Worm (Caenorhabditis elegans) whole organism, L4 larva: ENCODE results near the gene Y39B6A.7.

Experiments
- ama-1 ChIP-seq: fragments of 150-350 bp; optimal IDR thresholded peaks from 2 replicates; lab custom pipeline; 2014; ENCODE audit warnings: inconsistent platforms, mixed read lengths
- daf-16 ChIP-seq, 3 experiments: sonication (generic microtip); optimal IDR thresholded peaks; 2 replicates each; lab custom pipeline; 2016 to 2017; ENCODE audit warnings: missing genetic modification characterization in 3 of 3, missing genetic modification reagents in 3 of 3, mild to moderate bottlenecking in 2 of 3, missing compliant biosample characterization in 2 of 3, missing biosample characterization in 1 of 3, moderate library complexity in 1 of 3
- dpl-1 ChIP-seq: fragments of 150-350 bp; optimal IDR thresholded peaks from 2 replicates; lab custom pipeline; 2014; ENCODE audit warnings: missing biosample characterization, missing genetic modification reagents, missing genetic modification characterization
- lin-1 ChIP-seq: fragments of 200-800 bp; sonication (Bioruptor generic); IDR thresholded peaks from 2 replicates; pipeline ENCODE4 v1.3.6; 2022; ENCODE audit warnings: missing genetic modification reagents, missing genetic modification characterization, missing compliant biosample characterization
- lin-29 ChIP-seq: fragments of 200-800 bp; sonication (Bioruptor generic); IDR thresholded peaks from 2 replicates; pipeline ENCODE4 v1.3.6; 2022; ENCODE audit warnings: missing genetic modification reagents, missing genetic modification characterization, missing compliant biosample characterization
- mdl-1 ChIP-seq, 2 experiments: fragments of 150-350 bp in 1 of 2; sonication (generic microtip) in 1 of 2; optimal IDR thresholded peaks; 2 replicates each; lab custom pipeline; 2014 to 2017; ENCODE audit warnings: missing biosample characterization in 2 of 2, missing genetic modification characterization in 2 of 2
- snpc-4 ChIP-seq: fragments of 150-350 bp; optimal IDR thresholded peaks from 2 replicates; lab custom pipeline; 2014; ENCODE audit warnings: missing biosample characterization, missing genetic modification characterization
- unc-62 ChIP-seq, 3 experiments: fragments of 150-350 bp in 1 of 3; sonication (generic microtip); optimal IDR thresholded peaks in 2 of 3; peaks in 1 of 3; 1 replicate in 1 of 3; 2 replicates in 2 of 3; lab custom pipeline; 2014 to 2017; ENCODE audit warnings: missing biosample characterization in 3 of 3, missing genetic modification characterization in 3 of 3, missing genetic modification reagents in 3 of 3, missing genotype in 1 of 3

- no peak for TF ChIP-seq dpl-1
- TF ChIP-seq daf-16 (GFP tag; optimal IDR thresholded peaks at IDR 0.05; lab: Kevin White, UChicago), result no peak
- TF ChIP-seq daf-16 (tag; optimal IDR thresholded peaks at IDR 0.05; lab: Kevin White, UChicago), result no peak
- TF ChIP-seq unc-62 (GFP tag; optimal IDR thresholded peaks at IDR 0.05 in 1 of 2; lab: Kevin White, UChicago), result no peak
- TF ChIP-seq unc-62 (tag; optimal IDR thresholded peaks at IDR 0.05; lab: Kevin White, UChicago), result no peak
- TF ChIP-seq snpc-4, result no peak
- TF ChIP-seq lin-29, result no peak
- no peak for TF ChIP-seq ama-1 (lab: Kevin White, UChicago)
- no peak for TF ChIP-seq mdl-1 (tag; optimal IDR thresholded peaks at IDR 0.05; lab: Kevin White, UChicago)
- TF ChIP-seq lin-1 (GFP tag; lab: Robert Waterston, UW), result no peak
Measured at ce11 chrV:19148350-19148749, 607 bp downstream of the Y39B6A.7 start.
